Worm (Caenorhabditis elegans): ENCODE results near the gene Y57G11A.4.

Y57G11A.4 gene

ce11 chrIV:14512405-14512804 is 30.3 kb downstream of the Y57G11A.4 start, which contains the start of gene Y57G11A.5:
Gene Y57G11A.5, minus strand, starts transcription at chrIV:14512505.
- TF ChIP-seq snpc-4 (tag; optimal IDR thresholded peaks at IDR 0.05) = no peak
- no peak for TF ChIP-seq C34F6.9 (tag; optimal IDR thresholded peaks at IDR 0.05)
- no peak for TF ChIP-seq alr-1 (tag; optimal IDR thresholded peaks at IDR 0.05)
- TF ChIP-seq nhr-21 (tag; optimal IDR thresholded peaks at IDR 0.05) = no peak
- no peak for TF ChIP-seq ztf-11 (tag; optimal IDR thresholded peaks at IDR 0.05)
- TF ChIP-seq Y55F3AM.14 (GFP tag; optimal IDR thresholded peaks at IDR 0.05) = no peak
- no peak for TF ChIP-seq nhr-10 (tag; optimal IDR thresholded peaks at IDR 0.05)
- no peak for TF ChIP-seq zag-1 (tag; optimal IDR thresholded peaks at IDR 0.05)
- TF ChIP-seq mbf-1 (tag; optimal IDR thresholded peaks at IDR 0.05) = no peak
- TF ChIP-seq mdl-1 (tag; optimal IDR thresholded peaks at IDR 0.05) = no peak
- TF ChIP-seq dmd-4 (tag; optimal IDR thresholded peaks at IDR 0.05) = no peak
- no peak for TF ChIP-seq sma-3 (GFP tag; optimal IDR thresholded peaks at IDR 0.05)

- TF ChIP-seq sem-4 (tag; optimal IDR thresholded peaks at IDR 0.05) (no peak), dmd-4 (tag; optimal IDR thresholded peaks at IDR 0.05) (no peak), unc-55 (GFP tag; optimal IDR thresholded peaks at IDR 0.05) (no peak), unc-39 (tag; optimal IDR thresholded peaks at IDR 0.05) (no peak), C34F6.9 (tag; optimal IDR thresholded peaks at IDR 0.05) (no peak), aly-2 (tag; optimal IDR thresholded peaks at IDR 0.05) (no peak), ceh-82 (tag; optimal IDR thresholded peaks at IDR 0.05) (no peak), alr-1 (tag; optimal IDR thresholded peaks at IDR 0.05) (no peak), ZK546.5 (tag; optimal IDR thresholded peaks at IDR 0.05) (no peak), gmeb-1 (tag; optimal IDR thresholded peaks at IDR 0.05) (no peak), lin-39 (tag; optimal IDR thresholded peaks at IDR 0.05) (no peak), ztf-11 (tag; optimal IDR thresholded peaks at IDR 0.05) (no peak), ama-1 (optimal IDR thresholded peaks at IDR 0.05) (no peak), ztf-1 (GFP tag; conservative IDR thresholded peaks at IDR 0.05) (no peak)
These were observed 33.1 kb downstream of the Y57G11A.4 start for ce11 chrIV:14515162-14515561.

- TF ChIP-seq skn-1 (tag; optimal IDR thresholded peaks at IDR 0.05) (no peak), nhr-10 (tag; optimal IDR thresholded peaks at IDR 0.05) (no peak), ceh-82 (tag; optimal IDR thresholded peaks at IDR 0.05) (no peak), ztf-11 (tag; optimal IDR thresholded peaks at IDR 0.05) (no peak), sem-4 (tag; optimal IDR thresholded peaks at IDR 0.05) (no peak), elt-1 (tag; optimal IDR thresholded peaks at IDR 0.05) (no peak), nhr-25 (tag; optimal IDR thresholded peaks at IDR 0.05) (no peak), egl-27 (tag; optimal IDR thresholded peaks at IDR 0.05) (no peak), unc-55 (GFP tag; optimal IDR thresholded peaks at IDR 0.05) (no peak), nhr-237 (tag; optimal IDR thresholded peaks at IDR 0.05) (no peak), C34F6.9 (tag; optimal IDR thresholded peaks at IDR 0.05) (no peak), nhr-77 (tag; optimal IDR thresholded peaks at IDR 0.05) (no peak), zag-1 (tag; optimal IDR thresholded peaks at IDR 0.05) (no peak), nhr-129 (tag; optimal IDR thresholded peaks at IDR 0.05) (no peak), sma-9 (GFP tag; optimal IDR thresholded peaks at IDR 0.05) (no peak), sma-9 (tag; optimal IDR thresholded peaks at IDR 0.05) (no peak), lsy-2 (tag; optimal IDR thresholded peaks at IDR 0.05) (no peak), alr-1 (tag; optimal IDR thresholded peaks at IDR 0.05) (no peak)
These were observed 37.3 kb downstream of the Y57G11A.4 start, which contains the start of the genes Y57G11A.2 and T27E7.1 for ce11 chrIV:14519423-14519822. Gene Y57G11A.2, minus strand, starts transcription at chrIV:14519523. Gene T27E7.1, plus strand, starts transcription at chrIV:14519759.

- no peak for TF ChIP-seq ztf-11 (tag; optimal IDR thresholded peaks at IDR 0.05)
- no peak for TF ChIP-seq lin-11 (tag; optimal IDR thresholded peaks at IDR 0.05)
- no peak for TF ChIP-seq nhr-23 (tag; optimal IDR thresholded peaks at IDR 0.05)
- no peak for TF ChIP-seq blmp-1 (tag; optimal IDR thresholded peaks at IDR 0.05; ENCODE audit: insufficient read depth)
- TF ChIP-seq nhr-237 (tag; optimal IDR thresholded peaks at IDR 0.05) = no peak
- TF ChIP-seq ceh-16 (tag; optimal IDR thresholded peaks at IDR 0.05) = no peak
- no peak for TF ChIP-seq crh-2 (tag; optimal IDR thresholded peaks at IDR 0.05)
- no peak for TF ChIP-seq unc-39 (tag; optimal IDR thresholded peaks at IDR 0.05)
- no peak for TF ChIP-seq F13H6.1 (tag; optimal IDR thresholded peaks at IDR 0.05)
These were observed 41.5 kb downstream of the Y57G11A.4 start, which contains the start of gene srh-63 for ce11 chrIV:14523568-14523967. Gene srh-63, plus strand, starts transcription at chrIV:14523868.

Measured in whole organism, L2 larva.